Fruit fly (Drosophila melanogaster): Measurements from ENCODE around the gene CG15892.

The CG15892 gene

dm6 chrX:6276590-6276989 is 17.6 kb downstream of the CG15892 start, which contains the start of gene CG3566 (continued):
- peak; percentile 59 for TF ChIP-seq pzg (GFP tag; optimal IDR thresholded peaks at IDR 0.05)
- TF ChIP-seq Fer1 (GFP tag; optimal IDR thresholded peaks at IDR 0.05) = peak; percentile 6
- no peak for TF ChIP-seq HmgD (GFP tag; optimal IDR thresholded peaks at IDR 0.05)
- no peak for TF ChIP-seq CG14441 (GFP tag; IDR thresholded peaks at IDR 0.05)
- TF ChIP-seq tap (tag; optimal IDR thresholded peaks at IDR 0.05) = no peak
- no peak for TF ChIP-seq sug (tag; optimal IDR thresholded peaks at IDR 0.05)
- no peak for TF ChIP-seq Pdp1 (GFP tag; optimal IDR thresholded peaks at IDR 0.05)
- 0 out of 2 replicates have a peak, but pooled peaks have one; percentile 10 for TF ChIP-seq CG42726 (GFP tag; IDR thresholded peaks at IDR 0.05; ENCODE audit: partially characterized antibody)
- TF ChIP-seq sqz (GFP tag; optimal IDR thresholded peaks at IDR 0.05) = no peak
- TF ChIP-seq CG4617 (GFP tag; optimal IDR thresholded peaks at IDR 0.05; ENCODE audit: borderline replicate concordance) = peak; percentile 5
- no peak for TF ChIP-seq Fer3 (tag; optimal IDR thresholded peaks at IDR 0.05)
- TF ChIP-seq CG12659 (GFP tag; optimal IDR thresholded peaks at IDR 0.05) = peak; percentile 25
- peak; percentile 11 for TF ChIP-seq ems (GFP tag; optimal IDR thresholded peaks at IDR 0.05)
- TF ChIP-seq CG8478 (optimal IDR thresholded peaks at IDR 0.05) = no peak
- TF ChIP-seq crp (GFP tag; optimal IDR thresholded peaks at IDR 0.05) = peak in 1 of 2 experiments; percentile 40
- TF ChIP-seq fu2 (GFP tag; optimal IDR thresholded peaks at IDR 0.05) = no peak
- no peak for TF ChIP-seq Atf6 (GFP tag; IDR thresholded peaks at IDR 0.05)
- no peak for TF ChIP-seq gt (GFP tag; IDR thresholded peaks at IDR 0.05)
- peak; percentile 38 for TF ChIP-seq stwl (tag; optimal IDR thresholded peaks at IDR 0.05)
- TF ChIP-seq Sox102F (GFP tag; optimal IDR thresholded peaks at IDR 0.05) = no peak
- no peak for TF ChIP-seq Rx (GFP tag; IDR thresholded peaks at IDR 0.05)
- TF ChIP-seq Spps (tag; optimal IDR thresholded peaks at IDR 0.05) = no peak
- 0 out of 3 replicates have a peak, but pooled peaks have one; percentile 20 for TF ChIP-seq Opbp (GFP tag; IDR thresholded peaks at IDR 0.05; ENCODE audit: partially characterized antibody)
- no peak for TF ChIP-seq twi (tag; optimal IDR thresholded peaks at IDR 0.05)
- TF ChIP-seq fd96Cb (tag; optimal IDR thresholded peaks at IDR 0.05) = no peak
- peak; percentile 59 for TF ChIP-seq YL-1 (GFP tag; optimal IDR thresholded peaks at IDR 0.05)
- TF ChIP-seq row (GFP tag; IDR thresholded peaks at IDR 0.05) = peak; percentile 90
- no peak for TF ChIP-seq pfk (GFP tag; optimal IDR thresholded peaks at IDR 0.05)
- peak; percentile 44; the same call in 1 of the 2 replicates for TF ChIP-seq sob (GFP tag; IDR thresholded peaks at IDR 0.05)
- TF ChIP-seq az2 (GFP tag; optimal IDR thresholded peaks at IDR 0.05) = no peak
- TF ChIP-seq ci (GFP tag; IDR thresholded peaks at IDR 0.05) = 0 out of 3 replicates have a peak, but pooled peaks have one; percentile 40
- no peak for TF ChIP-seq B-H1 (GFP tag; IDR thresholded peaks at IDR 0.05)
- no peak for TF ChIP-seq Hr3 (GFP tag; optimal IDR thresholded peaks at IDR 0.05)
- TF ChIP-seq Dbx (GFP tag; IDR thresholded peaks at IDR 0.05) = no peak; the same call in 2 of the 3 replicates
- TF ChIP-seq lbe (GFP tag; optimal IDR thresholded peaks at IDR 0.05) = peak; percentile 11
- no peak for TF ChIP-seq oc (tag; optimal IDR thresholded peaks at IDR 0.05)
- TF ChIP-seq CG6791 (GFP tag; IDR thresholded peaks at IDR 0.05; ENCODE audit: partially characterized antibody) = 0 out of 3 replicates have a peak, but pooled peaks have one; percentile 48
- peak; percentile 5 for TF ChIP-seq BEAF-32 (GFP tag; optimal IDR thresholded peaks at IDR 0.05)
- no peak for TF ChIP-seq tin (GFP tag; optimal IDR thresholded peaks at IDR 0.05)
- no peak for TF ChIP-seq onecut (GFP tag; IDR thresholded peaks at IDR 0.05)
- no peak for TF ChIP-seq nom (GFP tag; optimal IDR thresholded peaks at IDR 0.05)
- TF ChIP-seq nerfin-2 (GFP tag; IDR thresholded peaks at IDR 0.05; ENCODE audit: partially characterized antibody) = no peak
- TF ChIP-seq dmrt11E (tag; optimal IDR thresholded peaks at IDR 0.05) = no peak
- peak; percentile 52 for TF ChIP-seq kah (GFP tag; optimal IDR thresholded peaks at IDR 0.05)
- peak; percentile 55 for TF ChIP-seq MESR4 (GFP tag; optimal IDR thresholded peaks at IDR 0.05)
- no peak for TF ChIP-seq C15 (GFP tag; IDR thresholded peaks at IDR 0.05)
